Fruit fly (Drosophila melanogaster) whole organism, embryonic: Measurements from ENCODE around the gene CG4820.
A peak's percentile ranks its signal among the peaks of the same experiment; 100 is the strongest.

Source experiments
- CG11093 ChIP-seq: fragments of 200-800 bp; sonication (Bioruptor generic); IDR thresholded peaks from 3 replicates; pipeline ENCODE4 v1.3.6; 2022; ENCODE audit warnings: missing biosample characterization, missing genetic modification characterization
- CG12155 ChIP-seq: fragments of 200-800 bp; sonication (Bioruptor generic); optimal IDR thresholded peaks from 3 replicates; lab custom pipeline; 2016; ENCODE audit warnings: missing biosample characterization, missing genetic modification characterization
- CG1233 ChIP-seq: fragments of 200-800 bp; sonication (Bioruptor generic); optimal IDR thresholded peaks from 4 replicates; lab custom pipeline; 2018; ENCODE audit warnings: missing biosample characterization, mild to moderate bottlenecking, missing genetic modification characterization
- CG12744 ChIP-seq: fragments of 200-800 bp; sonication (Bioruptor generic); optimal IDR thresholded peaks from 2 replicates; lab custom pipeline; 2016; ENCODE audit warnings: missing biosample characterization, missing genetic modification characterization
- CG12942 ChIP-seq: fragments of 200-800 bp; sonication (Bioruptor generic); optimal IDR thresholded peaks from 3 replicates; lab custom pipeline; 2016; ENCODE audit warnings: missing biosample characterization, missing genetic modification characterization
- CG14050 ChIP-seq: fragments of 200-800 bp; sonication (Bioruptor generic); IDR thresholded peaks from 3 replicates; pipeline ENCODE4 v1.3.6; 2022; ENCODE audit warnings: missing biosample characterization, missing genetic modification characterization
- CG15479 ChIP-seq: fragments of 200-800 bp; sonication (Bioruptor generic); optimal IDR thresholded peaks from 3 replicates; lab custom pipeline; 2019; ENCODE audit warnings: missing biosample characterization, mild to moderate bottlenecking, missing genetic modification characterization, moderate library complexity
- CG17829 ChIP-seq: fragments of 200-800 bp; optimal IDR thresholded peaks from 2 replicates; lab custom pipeline; 2019; ENCODE audit warnings: missing biosample characterization, mild to moderate bottlenecking, missing genetic modification characterization, moderate library complexity
- CG18476 ChIP-seq: fragments of 200-800 bp; sonication (Bioruptor generic); optimal IDR thresholded peaks from 2 replicates; lab custom pipeline; 2016; ENCODE audit warnings: missing biosample characterization, mild to moderate bottlenecking, missing genetic modification characterization
- CG18764 ChIP-seq: fragments of 200-800 bp; sonication (Bioruptor generic); optimal IDR thresholded peaks from 3 replicates; lab custom pipeline; 2016; ENCODE audit warnings: missing biosample characterization, missing genetic modification characterization
- CG30403 ChIP-seq: fragments of 200-800 bp; sonication (Bioruptor generic); optimal IDR thresholded peaks from 3 replicates; lab custom pipeline; 2016; ENCODE audit warnings: missing biosample characterization, missing genetic modification characterization
- CG4360 ChIP-seq: fragments of 200-800 bp; sonication (Bioruptor generic); IDR thresholded peaks from 2 replicates; pipeline ENCODE4 v1.3.6; 2022; ENCODE audit warnings: missing biosample characterization, missing genetic modification characterization
- CG5180 ChIP-seq: fragments of 200-800 bp; sonication (Bioruptor generic); optimal IDR thresholded peaks from 3 replicates; lab custom pipeline; 2017; ENCODE audit warnings: missing biosample characterization, missing genetic modification characterization, mild to moderate bottlenecking, moderate library complexity, missing genetic modification reagents
- CG7357 ChIP-seq: fragments of 200-800 bp; sonication (Bioruptor generic); IDR thresholded peaks from 3 replicates; pipeline ENCODE4 v1.3.6; 2022; ENCODE audit warnings: missing biosample characterization, missing genetic modification characterization
- CG8290 ChIP-seq, 3 experiments: fragments of 200-800 bp; sonication (Bioruptor generic); optimal IDR thresholded peaks; 2 replicates each; lab custom pipeline; 2016 to 2019; ENCODE audit warnings: missing biosample characterization in 3 of 3, missing genetic modification characterization in 3 of 3, mild to moderate bottlenecking in 2 of 3, moderate library complexity in 1 of 3
- CG8478 ChIP-seq: fragments of >200 bp; optimal IDR thresholded peaks from 2 replicates; lab custom pipeline; 2018
- CG9215 ChIP-seq: fragments of 200-800 bp; sonication (Bioruptor generic); IDR thresholded peaks from 2 replicates; pipeline ENCODE4 v1.3.6; 2022; ENCODE audit warnings: missing biosample characterization, missing genetic modification characterization
- CG9817 ChIP-seq: fragments of 200-800 bp; sonication (Bioruptor generic); optimal IDR thresholded peaks from 2 replicates; lab custom pipeline; 2018; ENCODE audit warnings: missing biosample characterization, mild to moderate bottlenecking, missing genetic modification characterization, moderate library complexity
- CrebB ChIP-seq: fragments of 200-800 bp; sonication (Bioruptor generic); optimal IDR thresholded peaks from 3 replicates; lab custom pipeline; 2018; ENCODE audit warnings: missing biosample characterization, mild to moderate bottlenecking, missing genetic modification characterization
- Dek ChIP-seq: fragments of 200-800 bp; sonication (Bioruptor generic); optimal IDR thresholded peaks from 3 replicates; lab custom pipeline; 2019; ENCODE audit warnings: missing biosample characterization, mild to moderate bottlenecking, missing genetic modification characterization, moderate library complexity
- Dip2 ChIP-seq: fragments of 200-800 bp; sonication (Bioruptor generic); IDR thresholded peaks from 2 replicates; pipeline ENCODE4 v1.3.6; 2022; ENCODE audit warnings: missing biosample characterization, missing genetic modification characterization
- HHEX ChIP-seq: fragments of 200-800 bp; sonication (Bioruptor generic); optimal IDR thresholded peaks from 3 replicates; lab custom pipeline; 2017; ENCODE audit warnings: missing biosample characterization, mild to moderate bottlenecking, missing genetic modification characterization, missing genetic modification reagents
- Hmr ChIP-seq: fragments of 200-800 bp; sonication (Bioruptor generic); optimal IDR thresholded peaks from 3 replicates; lab custom pipeline; 2017; ENCODE audit warnings: mild to moderate bottlenecking, missing biosample characterization, missing genetic modification reagents, missing genetic modification characterization
- Hr51 ChIP-seq, 2 experiments: fragments of 200-800 bp; sonication (Bioruptor generic); optimal IDR thresholded peaks; 2 replicates in 1 of 2; 3 replicates in 1 of 2; lab custom pipeline; 2016 to 2018; ENCODE audit warnings: missing biosample characterization in 2 of 2, missing genetic modification characterization in 2 of 2, mild to moderate bottlenecking in 1 of 2, moderate library complexity in 1 of 2
- Hr78 ChIP-seq, 2 experiments: fragments of 200-800 bp in 1 of 2; fragments of >200 bp in 1 of 2; sonication (Bioruptor generic) in 1 of 2; optimal IDR thresholded peaks; 2 replicates each; lab custom pipeline; 2017 to 2019; ENCODE audit warnings: missing biosample characterization in 2 of 2, missing genetic modification characterization in 2 of 2, mild to moderate bottlenecking in 1 of 2, moderate library complexity in 1 of 2
- Med ChIP-seq: fragments of 200-800 bp; sonication (Bioruptor generic); peaks from one replicate; lab custom pipeline; 2016; ENCODE audit warnings: missing biosample characterization, missing genetic modification characterization, mild to moderate bottlenecking, inconsistent platforms, moderate library complexity
- NFAT ChIP-seq: fragments of 200-800 bp; sonication (Bioruptor generic); IDR thresholded peaks from 2 replicates; pipeline ENCODE4 v1.3.6; 2022; ENCODE audit warnings: missing biosample characterization, missing genetic modification characterization
- Nf-YA ChIP-seq: fragments of 200-800 bp; sonication (Bioruptor generic); IDR thresholded peaks from 2 replicates; pipeline ENCODE4 v1.3.6; 2022; ENCODE audit warnings: missing biosample characterization, missing genetic modification characterization
- Usf ChIP-seq: fragments of 200-800 bp; sonication (Bioruptor generic); optimal IDR thresholded peaks from 2 replicates; lab custom pipeline; 2017; ENCODE audit warnings: missing genotype, missing biosample characterization, missing genetic modification characterization
- ab ChIP-seq: fragments of 200-800 bp; sonication (Bioruptor generic); optimal IDR thresholded peaks from 2 replicates; lab custom pipeline; 2016; ENCODE audit warnings: missing biosample characterization, missing genetic modification characterization
- amos ChIP-seq: fragments of 200-800 bp; sonication (Bioruptor generic); IDR thresholded peaks from 2 replicates; pipeline ENCODE4 v1.3.6; 2022; ENCODE audit warnings: missing biosample characterization, missing genetic modification characterization; ENCODE audit not compliant: partially characterized antibody
- bowl ChIP-seq: fragments of 200-800 bp; sonication (Bioruptor generic); IDR thresholded peaks from 2 replicates; pipeline ENCODE4 v1.3.6; 2022; ENCODE audit warnings: missing biosample characterization, missing genetic modification characterization
- bsh ChIP-seq, 2 experiments: fragments of 200-800 bp; sonication (Bioruptor generic); optimal IDR thresholded peaks; 2 replicates each; lab custom pipeline; 2017 to 2018; ENCODE audit warnings: mild to moderate bottlenecking in 2 of 2, missing biosample characterization in 2 of 2, missing genetic modification characterization in 2 of 2, moderate library complexity in 1 of 2
- cad ChIP-seq: fragments of >200 bp; optimal IDR thresholded peaks from 2 replicates; lab custom pipeline; 2017; ENCODE audit warnings: missing biosample characterization, missing genetic modification characterization
- cas ChIP-seq: fragments of 200-800 bp; sonication (Bioruptor generic); IDR thresholded peaks from 2 replicates; pipeline ENCODE4 v1.3.6; 2022; ENCODE audit warnings: missing biosample characterization, missing genetic modification characterization
- chm ChIP-seq: fragments of 200-800 bp; sonication (Bioruptor generic); IDR thresholded peaks from 2 replicates; pipeline ENCODE4 v1.3.6; 2022; ENCODE audit warnings: missing biosample characterization, missing genetic modification characterization
- ci ChIP-seq: fragments of 200-800 bp; sonication (Bioruptor generic); IDR thresholded peaks from 3 replicates; pipeline ENCODE4 v1.3.6; 2022; ENCODE audit warnings: missing biosample characterization, missing genetic modification characterization
- dmrt11E ChIP-seq: fragments of 200-800 bp; sonication (Bioruptor generic); optimal IDR thresholded peaks from 3 replicates; lab custom pipeline; 2018; ENCODE audit warnings: missing biosample characterization, mild to moderate bottlenecking, missing genetic modification characterization, moderate library complexity
- dpn ChIP-seq, 2 experiments: fragments of 200-800 bp; sonication (Bioruptor generic); optimal IDR thresholded peaks; 3 replicates each; lab custom pipeline; 2016; ENCODE audit warnings: missing biosample characterization in 2 of 2, missing genetic modification characterization in 2 of 2
- fru ChIP-seq: fragments of >200 bp; optimal IDR thresholded peaks from 2 replicates; lab custom pipeline; 2017
- grau ChIP-seq: fragments of 200-800 bp; optimal IDR thresholded peaks from 3 replicates; lab custom pipeline; 2019; ENCODE audit warnings: missing biosample characterization, mild to moderate bottlenecking, missing genetic modification characterization, moderate library complexity
- gsb ChIP-seq: fragments of 200-800 bp; sonication (Bioruptor generic); IDR thresholded peaks from 2 replicates; pipeline ENCODE4 v1.3.6; 2022; ENCODE audit warnings: missing biosample characterization, missing genetic modification characterization
- hkb ChIP-seq, 2 experiments: fragments of 200-800 bp in 1 of 2; fragments of >200 bp in 1 of 2; sonication (Bioruptor generic) in 1 of 2; IDR thresholded peaks in 1 of 2; optimal IDR thresholded peaks in 1 of 2; 2 replicates each; pipeline versions ENCODE4 v1.3.6 to Lab custom; 2017 to 2022; ENCODE audit warnings: missing biosample characterization in 1 of 2, missing genetic modification characterization in 1 of 2
- ind ChIP-seq: fragments of 200-800 bp; sonication (Bioruptor generic); optimal IDR thresholded peaks from 3 replicates; lab custom pipeline; 2016; ENCODE audit warnings: missing biosample characterization, missing genetic modification characterization
- lilli ChIP-seq: fragments of 200-800 bp; sonication (Bioruptor generic); optimal IDR thresholded peaks from 3 replicates; lab custom pipeline; 2016; ENCODE audit warnings: missing biosample characterization, missing genetic modification characterization
- sima ChIP-seq: fragments of 200-800 bp; sonication (Bioruptor generic); optimal IDR thresholded peaks from 2 replicates; lab custom pipeline; 2016; ENCODE audit warnings: missing biosample characterization, missing genetic modification characterization
- sqz ChIP-seq: fragments of 200-800 bp; sonication (Bioruptor generic); optimal IDR thresholded peaks from 3 replicates; lab custom pipeline; 2018; ENCODE audit warnings: missing biosample characterization, mild to moderate bottlenecking, missing genetic modification characterization
- zfh1 ChIP-seq: fragments of 200-800 bp; sonication (Bioruptor generic); IDR thresholded peaks from 3 replicates; pipeline ENCODE4 v1.3.6; 2022; ENCODE audit warnings: missing biosample characterization, missing genetic modification characterization

The CG4820 gene

dm6 chr3R:11211291-11212061 lies 4.9 kb upstream of the CG4820 start (continued):
- TF ChIP-seq ind (peak; percentile 83), HHEX (peak; percentile 60), CG12155 (GFP tag; lab: Kevin White, UChicago) (peak; percentile 89), CG7357 (GFP tag; lab: Robert Waterston, UW) (peak; percentile 51; the same call in 1 of the 3 replicates), CG11093 (GFP tag; lab: Robert Waterston, UW) (peak; percentile 57; the same call in 1 of the 3 replicates), CG12744 (peak; percentile 64), CG15479 (GFP tag; lab: Kevin White, UChicago) (no peak), dpn (GFP tag; optimal IDR thresholded peaks at IDR 0.05; lab: Kevin White, UChicago) (peak; percentile 78 to 86), CG9817 (tag; lab: Kevin White, UChicago) (peak; percentile 65), dmrt11E (tag; lab: Kevin White, UChicago) (peak; percentile 51), CG14050 (peak; percentile 66), CG30403 (GFP tag; lab: Kevin White, UChicago) (peak; percentile 88), fru (lab: Kevin White, UChicago) (no peak), Dek (tag; lab: Kevin White, UChicago) (peak; percentile 64), ab (GFP tag; lab: Kevin White, UChicago) (no peak), lilli (peak; percentile 90), Hr78 (GFP tag; optimal IDR thresholded peaks at IDR 0.05; lab: Kevin White, UChicago) (peak in 1 of 2 experiments; percentile 97), CG1233 (peak; percentile 56), zfh1 (peak; percentile 82), CG9215 (GFP tag; lab: Robert Waterston, UW) (peak; percentile 69), CG18764 (GFP tag; lab: Kevin White, UChicago) (peak; percentile 44), Nf-YA (GFP tag; lab: Robert Waterston, UW) (peak; percentile 56), bsh (GFP tag; optimal IDR thresholded peaks at IDR 0.05; lab: Kevin White, UChicago) (peak in 1 of 2 experiments; percentile 69), CG18476 (GFP tag; lab: Kevin White, UChicago) (peak; percentile 71), CG8478 (lab: Kevin White, UChicago) (no peak), Med (GFP tag; lab: Kevin White, UChicago) (peak; percentile 95), Hmr (GFP tag; lab: Kevin White, UChicago) (peak; percentile 76), grau (tag; lab: Kevin White, UChicago) (peak; percentile 97), chm (GFP tag; lab: Robert Waterston, UW) (peak; percentile 44; the same call in 1 of the 2 replicates), cad (GFP tag; lab: Kevin White, UChicago) (no peak), sima (GFP tag; lab: Kevin White, UChicago) (no peak), Usf (GFP tag; lab: Kevin White, UChicago) (peak; percentile 20), amos (GFP tag; lab: Robert Waterston, UW) (peak; percentile 23; the same call in 1 of the 2 replicates), CG12942 (GFP tag; lab: Kevin White, UChicago) (peak; percentile 61), Dip2 (GFP tag; lab: Robert Waterston, UW) (no peak), CG8290 (GFP tag; optimal IDR thresholded peaks at IDR 0.05; lab: Kevin White, UChicago) (peak; percentile 62), CG8290 (tag; optimal IDR thresholded peaks at IDR 0.05; lab: Kevin White, UChicago) (peak in 1 of 2 experiments; percentile 81), sqz (GFP tag; lab: Kevin White, UChicago) (peak; percentile 10), ci (GFP tag; lab: Robert Waterston, UW) (peak; percentile 65), bowl (GFP tag; lab: Robert Waterston, UW) (peak; percentile 63), cas (GFP tag; lab: Robert Waterston, UW) (peak; percentile 44; the same call in 1 of the 2 replicates), CG4360 (GFP tag; lab: Robert Waterston, UW) (peak; percentile 73), Hr51 (GFP tag; optimal IDR thresholded peaks at IDR 0.05; lab: Kevin White, UChicago) (peak; percentile 49 to 63), NFAT (GFP tag; lab: Robert Waterston, UW) (peak; percentile 87), CG5180 (peak; percentile 56), gsb (no peak), CrebB (tag; lab: Kevin White, UChicago) (no peak), CG17829 (tag; lab: Kevin White, UChicago) (peak; percentile 70), hkb (optimal IDR thresholded peaks at IDR 0.05; lab: Kevin White, UChicago) (no peak), hkb (GFP tag; IDR thresholded peaks at IDR 0.05; lab: Robert Waterston, UW) (peak; percentile 73)
